Fruit fly (Drosophila melanogaster): ENCODE measurements around the gene Pop1.

DNA sequence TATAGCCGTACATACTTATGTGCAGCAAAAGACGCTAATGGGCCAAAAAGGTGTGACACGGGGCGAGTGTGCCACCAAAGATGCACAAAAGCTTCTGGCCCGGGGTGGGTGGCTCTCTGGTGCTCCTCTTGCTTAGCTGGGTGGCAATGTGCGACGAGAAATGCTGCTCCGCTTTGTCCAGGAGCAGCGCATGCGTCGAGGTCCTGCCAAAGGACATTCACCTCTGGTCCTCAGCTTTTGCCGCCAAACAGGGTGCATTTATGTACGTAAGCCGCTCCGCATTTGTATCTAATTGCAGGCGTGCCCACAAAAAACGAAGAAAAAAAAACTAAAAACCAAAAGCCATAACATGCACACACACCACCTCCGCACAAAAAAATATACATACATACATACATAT is 26.9 kb downstream of the Pop1 start:
- TF ChIP-seq lola (GFP tag; optimal IDR thresholded peaks at IDR 0.05) (no peak), ey (GFP tag; optimal IDR thresholded peaks at IDR 0.05) (no peak), Myc (optimal IDR thresholded peaks at IDR 0.05) (no peak), N (GFP tag; optimal IDR thresholded peaks at IDR 0.05) (no peak), Hnf4 (GFP tag; optimal IDR thresholded peaks at IDR 0.05) (no peak), woc (GFP tag; optimal IDR thresholded peaks at IDR 0.05) (no peak), brk (GFP tag; optimal IDR thresholded peaks at IDR 0.05) (no peak), psq (GFP tag; optimal IDR thresholded peaks at IDR 0.05) (no peak), tai (GFP tag; optimal IDR thresholded peaks at IDR 0.05) (no peak), Dfd (GFP tag; optimal IDR thresholded peaks at IDR 0.05) (no peak), fru (GFP tag; optimal IDR thresholded peaks at IDR 0.05) (no peak), h (GFP tag; optimal IDR thresholded peaks at IDR 0.05) (no peak)
